Worm (Caenorhabditis elegans) whole organism, L1 larva: ENCODE data around the gene ent-4.
A peak's percentile ranks its signal among the peaks of the same experiment; 100 is the strongest.

Experiments
- C16A3.4 ChIP-seq: fragments of 150-350 bp; optimal IDR thresholded peaks from 2 replicates; lab custom pipeline; 2014; ENCODE audit warnings: missing biosample characterization, missing genetic modification characterization
- C34B4.2 ChIP-seq: sonication (generic microtip); optimal IDR thresholded peaks from 2 replicates; lab custom pipeline; 2017; ENCODE audit warnings: mild to moderate bottlenecking, missing genetic modification characterization, missing compliant biosample characterization
- aha-1 ChIP-seq: fragments of 150-350 bp; optimal IDR thresholded peaks from 2 replicates; lab custom pipeline; 2014; ENCODE audit warnings: missing biosample characterization, missing genetic modification characterization
- alr-1 ChIP-seq: fragments of 200-800 bp; sonication (Bioruptor generic); optimal IDR thresholded peaks from 2 replicates; lab custom pipeline; 2018; ENCODE audit warnings: borderline replicate concordance, mild to moderate bottlenecking, missing genetic modification characterization, missing compliant biosample characterization
- ama-1 ChIP-seq: fragments of 150-350 bp; optimal IDR thresholded peaks from 2 replicates; lab custom pipeline; 2014
- ceh-82 ChIP-seq, 3 experiments: fragments of 150-350 bp in 1 of 3; sonication (generic microtip) in 2 of 3; optimal IDR thresholded peaks; 2 replicates each; lab custom pipeline; 2014 to 2017; ENCODE audit warnings: missing biosample characterization in 3 of 3, missing genetic modification characterization in 3 of 3
- efl-1 ChIP-seq, 4 experiments: fragments of 150-350 bp; optimal IDR thresholded peaks in 3 of 4; peaks in 1 of 4; 1 replicate in 1 of 4; 2 replicates in 3 of 4; lab custom pipeline; 2014; ENCODE audit warnings: missing biosample characterization in 2 of 4, missing genetic modification characterization in 2 of 4, missing genetic modification reagents in 2 of 4
- egl-27 ChIP-seq, 2 experiments: fragments of 150-350 bp in 1 of 2; sonication (generic microtip); optimal IDR thresholded peaks; 3 replicates each; lab custom pipeline; 2017 to 2018; ENCODE audit warnings: missing biosample characterization in 2 of 2, missing genetic modification characterization in 2 of 2, missing genetic modification reagents in 2 of 2
- elt-3 ChIP-seq, 6 experiments: fragments of 150-350 bp in 1 of 6; sonication (generic microtip); optimal IDR thresholded peaks; 2 replicates each; lab custom pipeline; 2017 to 2018; ENCODE audit warnings: missing biosample characterization in 6 of 6, missing genetic modification characterization in 6 of 6, inconsistent platforms in 1 of 6
- fkh-10 ChIP-seq: sonication (generic microtip); optimal IDR thresholded peaks from 2 replicates; lab custom pipeline; 2017; ENCODE audit warnings: missing biosample characterization, missing genetic modification reagents, missing genetic modification characterization
- fkh-4 ChIP-seq: sonication (generic microtip); optimal IDR thresholded peaks from 2 replicates; lab custom pipeline; 2016; ENCODE audit warnings: missing compliant biosample characterization, missing genetic modification characterization, borderline replicate concordance
- fos-1 ChIP-seq: fragments of 150-350 bp; optimal IDR thresholded peaks from 2 replicates; lab custom pipeline; 2014; ENCODE audit warnings: missing biosample characterization, missing genetic modification characterization
- hlh-4 ChIP-seq: sonication (generic microtip); optimal IDR thresholded peaks from 2 replicates; lab custom pipeline; 2016; ENCODE audit warnings: mild to moderate bottlenecking, missing genetic modification characterization, missing compliant biosample characterization
- isw-1 ChIP-seq: fragments of 200-800 bp; sonication (Bioruptor generic); IDR thresholded peaks from 2 replicates; pipeline ENCODE4 v1.3.6; 2022; ENCODE audit warnings: missing genetic modification characterization, missing compliant biosample characterization
- lin-13 ChIP-seq: fragments of 150-350 bp; optimal IDR thresholded peaks from 2 replicates; lab custom pipeline; 2014; ENCODE audit warnings: missing biosample characterization, missing genetic modification reagents, missing genetic modification characterization
- lin-15B ChIP-seq: fragments of 150-350 bp; sonication (generic microtip); optimal IDR thresholded peaks from 3 replicates; lab custom pipeline; 2014; ENCODE audit warnings: missing biosample characterization, missing genetic modification characterization
- mab-9 ChIP-seq: fragments of 200-800 bp; sonication (Bioruptor generic); IDR thresholded peaks from 2 replicates; pipeline ENCODE4 v1.3.6; 2022; ENCODE audit warnings: missing genetic modification reagents, missing genetic modification characterization, missing compliant biosample characterization
- nhr-12 ChIP-seq: sonication (generic microtip); optimal IDR thresholded peaks from 2 replicates; lab custom pipeline; 2017; ENCODE audit warnings: missing biosample characterization, missing genetic modification characterization
- nhr-19 ChIP-seq: fragments of 200-800 bp; sonication (Bioruptor generic); conservative IDR thresholded peaks from 2 replicates; pipeline ENCODE4 v1.3.6; 2022; ENCODE audit warnings: missing genetic modification characterization, missing compliant biosample characterization
- nhr-47 ChIP-seq: sonication (generic microtip); optimal IDR thresholded peaks from 2 replicates; lab custom pipeline; 2016; ENCODE audit warnings: mild to moderate bottlenecking, missing genetic modification characterization, moderate library complexity, missing compliant biosample characterization
- nhr-76 ChIP-seq: sonication (generic microtip); optimal IDR thresholded peaks from 2 replicates; lab custom pipeline; 2017; ENCODE audit warnings: missing biosample characterization, missing genetic modification characterization
- pqm-1 ChIP-seq: sonication (generic microtip); optimal IDR thresholded peaks from 3 replicates; lab custom pipeline; 2017; ENCODE audit warnings: missing biosample characterization, missing genetic modification characterization
- skn-1 ChIP-seq: fragments of 150-350 bp; optimal IDR thresholded peaks from 2 replicates; lab custom pipeline; 2014; ENCODE audit warnings: missing biosample characterization, missing genetic modification characterization
- sptf-1 ChIP-seq: fragments of 150-350 bp; optimal IDR thresholded peaks from 2 replicates; lab custom pipeline; 2014; ENCODE audit warnings: missing biosample characterization, missing genetic modification characterization
- sup-37 ChIP-seq: fragments of 200-800 bp; sonication (Bioruptor generic); optimal IDR thresholded peaks from 2 replicates; lab custom pipeline; 2018; ENCODE audit warnings: mild to moderate bottlenecking, missing genetic modification characterization, missing compliant biosample characterization
- unc-130 ChIP-seq: fragments of 150-350 bp; optimal IDR thresholded peaks from 2 replicates; lab custom pipeline; 2017; ENCODE audit warnings: missing biosample characterization, missing genetic modification characterization, inconsistent platforms
- unc-30 ChIP-seq: sonication (generic microtip); optimal IDR thresholded peaks from 2 replicates; lab custom pipeline; 2017; ENCODE audit warnings: missing biosample characterization, missing genetic modification characterization
- unc-86 ChIP-seq: sonication (generic microtip); optimal IDR thresholded peaks from 2 replicates; lab custom pipeline; 2016; ENCODE audit warnings: missing genetic modification characterization, missing compliant biosample characterization
- vab-15 ChIP-seq: sonication (generic microtip); optimal IDR thresholded peaks from 2 replicates; lab custom pipeline; 2017; ENCODE audit warnings: missing genotype, mild to moderate bottlenecking, missing genetic modification characterization, missing compliant biosample characterization
- ztf-4 ChIP-seq: fragments of 150-350 bp; optimal IDR thresholded peaks from 2 replicates; lab custom pipeline; 2014; ENCODE audit warnings: missing biosample characterization, missing genetic modification characterization

Gene ent-4

ce11 chrIV:13750033-13750432, 23.3 kb downstream of the ent-4 start, which contains the start of gene sorb-1:
Gene sorb-1 (plus strand): TSS chrIV:13750333.
- TF ChIP-seq egl-27 (tag; optimal IDR thresholded peaks at IDR 0.05; lab: Kevin White, UChicago): no peak
- no peak for TF ChIP-seq aha-1 (tag; lab: Kevin White, UChicago)
- TF ChIP-seq unc-30 (tag; lab: Kevin White, UChicago): no peak
- no peak for TF ChIP-seq hlh-4 (tag; lab: Kevin White, UChicago)

DNA sequence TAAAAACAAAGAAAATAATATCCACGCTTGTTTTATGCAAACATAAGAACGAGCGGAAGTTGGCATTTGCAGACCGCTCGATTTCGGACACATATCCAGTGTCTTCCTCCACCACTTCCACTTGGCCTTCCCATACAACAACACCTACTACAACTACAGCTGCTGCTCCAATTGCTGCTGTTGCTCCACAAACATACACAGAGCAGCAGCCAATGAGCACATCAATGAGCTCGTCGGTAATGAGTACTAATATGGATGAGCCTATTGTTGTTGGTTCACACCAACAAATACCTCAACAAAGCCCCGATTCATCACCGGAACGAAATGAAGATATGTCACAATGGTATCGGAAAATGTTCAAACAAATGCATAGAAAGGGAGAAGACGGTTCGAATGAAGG, 28.9 kb downstream of the ent-4 start:
- TF ChIP-seq sptf-1 (tag; lab: Kevin White, UChicago) (no peak), unc-130 (tag; lab: Kevin White, UChicago) (no peak), skn-1 (tag; lab: Kevin White, UChicago) (no peak), isw-1 (GFP tag; lab: Robert Waterston, UW) (no peak), sup-37 (GFP tag; lab: Kevin White, UChicago) (no peak), C34B4.2 (no peak), hlh-4 (tag; lab: Kevin White, UChicago) (no peak), aha-1 (tag; lab: Kevin White, UChicago) (no peak), C16A3.4 (tag; lab: Kevin White, UChicago) (no peak), elt-3 (tag; optimal IDR thresholded peaks at IDR 0.05; lab: Kevin White, UChicago) (no peak), ztf-4 (tag; lab: Kevin White, UChicago) (no peak)

- TF ChIP-seq fkh-10 (peak; percentile 6), ama-1 (no peak)
Observed at ce11 chrIV:13763449-13763848, 36.7 kb downstream of the ent-4 start.

DNA sequence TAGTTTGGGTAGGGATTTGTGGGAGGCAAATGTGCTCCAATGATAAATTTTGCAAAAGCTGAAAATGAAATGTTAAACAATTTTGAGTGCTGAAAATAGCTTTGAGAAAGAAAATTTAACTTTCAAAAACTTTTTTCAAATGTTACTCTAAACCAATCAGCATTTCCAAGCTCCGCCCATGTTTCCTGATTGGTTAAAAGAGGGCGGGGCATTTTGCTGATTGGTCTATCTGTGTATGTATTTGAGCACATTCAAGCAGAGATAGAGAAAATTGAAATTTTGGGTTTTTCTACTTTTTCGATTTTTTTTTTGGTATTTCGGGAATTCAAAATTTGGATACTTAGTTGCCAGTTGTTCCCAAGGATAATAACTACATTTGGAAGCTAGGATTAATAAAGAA, 38.0 kb downstream of the ent-4 start:
- TF ChIP-seq isw-1 (GFP tag; lab: Robert Waterston, UW) (no peak), nhr-76 (tag; lab: Kevin White, UChicago) (no peak), pqm-1 (tag; lab: Kevin White, UChicago) (no peak), fos-1 (tag; lab: Kevin White, UChicago) (no peak), fkh-4 (tag; lab: Kevin White, UChicago) (no peak), lin-15B (tag; lab: Kevin White, UChicago) (no peak), mab-9 (GFP tag; lab: Robert Waterston, UW) (no peak), lin-13 (GFP tag; lab: Kevin White, UChicago) (no peak)

ce11 chrIV:13774578-13774977, 47.8 kb downstream of the ent-4 start, which contains the start of gene Y45F10D.2:
Gene Y45F10D.2 (minus strand): TSS chrIV:13774678.
- TF ChIP-seq nhr-12 (tag; lab: Kevin White, UChicago): no peak
- TF ChIP-seq nhr-19 (GFP tag; lab: Robert Waterston, UW): no peak
- no peak for TF ChIP-seq efl-1 (optimal IDR thresholded peaks at IDR 0.05; lab: Kevin White, UChicago)
- peak in 1 of 2 experiments; percentile 57 for TF ChIP-seq efl-1 (GFP tag; optimal IDR thresholded peaks at IDR 0.05 in 1 of 2; lab: Kevin White, UChicago)
- no peak for TF ChIP-seq sptf-1 (tag; lab: Kevin White, UChicago)
- no peak for TF ChIP-seq ceh-82 (tag; optimal IDR thresholded peaks at IDR 0.05; lab: Kevin White, UChicago)

- TF ChIP-seq nhr-47 (tag; lab: Kevin White, UChicago) (no peak), vab-15 (tag; lab: Kevin White, UChicago) (no peak), unc-130 (tag; lab: Kevin White, UChicago) (no peak)
Observed at ce11 chrIV:13776115-13776514, 49.4 kb downstream of the ent-4 start, which contains the start of gene Y45F10D.16. Gene Y45F10D.16 (plus strand): TSS chrIV:13776415.

- TF ChIP-seq efl-1 (optimal IDR thresholded peaks at IDR 0.05; lab: Kevin White, UChicago) (no peak), efl-1 (GFP tag; optimal IDR thresholded peaks at IDR 0.05 in 1 of 2; lab: Kevin White, UChicago) (peak in 1 of 2 experiments; percentile 68), unc-86 (no peak), alr-1 (tag; lab: Kevin White, UChicago) (no peak)
Observed at ce11 chrIV:13776745-13777144, 50.0 kb downstream of the ent-4 start.
